Fruit fly (Drosophila melanogaster): ENCODE data around the gene CG33635.

The CG33635 gene

DNA sequence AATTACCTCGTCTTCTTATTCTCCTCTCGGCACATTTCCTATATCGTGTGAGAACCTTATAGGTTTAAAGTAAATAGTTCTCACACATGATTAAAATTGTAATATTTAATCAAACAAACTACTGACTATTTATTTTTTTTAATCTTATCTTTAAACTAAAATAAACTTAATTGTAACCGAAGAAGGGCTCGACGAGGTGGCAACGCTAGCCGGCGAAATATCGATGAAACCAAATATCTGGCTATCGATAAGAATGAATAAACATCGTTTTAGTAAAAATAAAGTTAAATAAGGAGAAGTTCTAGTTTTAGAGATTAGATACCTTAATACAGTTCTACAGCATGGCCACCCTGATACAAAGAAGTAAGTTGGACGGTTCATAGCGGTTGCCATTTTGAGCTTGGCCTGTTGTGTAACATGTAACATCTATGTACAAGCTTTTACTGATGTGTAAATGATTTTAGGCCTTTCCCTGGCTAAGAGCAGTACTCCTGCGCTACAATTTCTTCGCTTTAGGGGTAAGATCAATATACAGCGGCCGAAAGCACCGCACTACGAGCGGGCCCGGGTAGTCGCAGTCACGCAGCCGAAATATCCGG lies 45.2 kb upstream of the CG33635 start, which contains the start of gene mRpL10 (continued):
- peak; percentile 62 for TF ChIP-seq tna (GFP tag; IDR thresholded peaks at IDR 0.05; ENCODE audit: partially characterized antibody)
- peak; percentile 45; the same call in 1 of the 2 replicates for TF ChIP-seq slbo (GFP tag; IDR thresholded peaks at IDR 0.05)
- peak; percentile 29 for TF ChIP-seq slou (GFP tag; optimal IDR thresholded peaks at IDR 0.05)
- no peak for TF ChIP-seq cg (GFP tag; optimal IDR thresholded peaks at IDR 0.05)
- TF ChIP-seq so (GFP tag; IDR thresholded peaks at IDR 0.05) = no peak
- peak; percentile 35 for TF ChIP-seq BtbVII (GFP tag; optimal IDR thresholded peaks at IDR 0.05)
- peak; percentile 81 for TF ChIP-seq stwl (tag; optimal IDR thresholded peaks at IDR 0.05)
- peak; percentile 82 for TF ChIP-seq vnd (GFP tag; IDR thresholded peaks at IDR 0.05; ENCODE audit: partially characterized antibody)
- peak; percentile 39 for TF ChIP-seq CG18262 (tag; optimal IDR thresholded peaks at IDR 0.05)
- TF ChIP-seq lab (GFP tag; optimal IDR thresholded peaks at IDR 0.05) = no peak
- peak; percentile 91 for TF ChIP-seq bbx (GFP tag; IDR thresholded peaks at IDR 0.05; ENCODE audit: partially characterized antibody)
- peak; percentile 51 for TF ChIP-seq CG30403 (GFP tag; optimal IDR thresholded peaks at IDR 0.05)
- peak; percentile 85 for TF ChIP-seq zen2 (GFP tag; IDR thresholded peaks at IDR 0.05; ENCODE audit: partially characterized antibody)
- peak; percentile 87 for TF ChIP-seq CG14860 (GFP tag; IDR thresholded peaks at IDR 0.05; ENCODE audit: partially characterized antibody)
- TF ChIP-seq CG17829 (tag; optimal IDR thresholded peaks at IDR 0.05) = peak; percentile 48
- TF ChIP-seq Dref (GFP tag; IDR thresholded peaks at IDR 0.05) = peak; percentile 86
- TF ChIP-seq CG2712 (tag; optimal IDR thresholded peaks at IDR 0.05) = peak; percentile 63
- peak; percentile 68 for TF ChIP-seq CG2116 (GFP tag; optimal IDR thresholded peaks at IDR 0.05)
- TF ChIP-seq lbe (GFP tag; optimal IDR thresholded peaks at IDR 0.05) = peak; percentile 74
- no peak for TF ChIP-seq CG6175 (GFP tag; IDR thresholded peaks at IDR 0.05)
- peak; percentile 4 for TF ChIP-seq CG7987 (GFP tag; optimal IDR thresholded peaks at IDR 0.05)
- TF ChIP-seq sna (GFP tag; IDR thresholded peaks at IDR 0.05; ENCODE audit: partially characterized antibody) = peak; percentile 77
- TF ChIP-seq CG11695 (GFP tag; IDR thresholded peaks at IDR 0.05) = no peak
- TF ChIP-seq CG16813 (GFP tag; IDR thresholded peaks at IDR 0.05; ENCODE audit: partially characterized antibody) = peak; percentile 87
- TF ChIP-seq CG3847 (GFP tag; IDR thresholded peaks at IDR 0.05) = peak; percentile 53
- TF ChIP-seq CG34376 (GFP tag; optimal IDR thresholded peaks at IDR 0.05) = peak; percentile 19
- TF ChIP-seq B-H2 (GFP tag; optimal IDR thresholded peaks at IDR 0.05) = peak; percentile 56
- peak; percentile 90 for TF ChIP-seq Dll (GFP tag; IDR thresholded peaks at IDR 0.05; ENCODE audit: partially characterized antibody)
- TF ChIP-seq CG3995 (GFP tag; optimal IDR thresholded peaks at IDR 0.05) = peak; percentile 32
- no peak for TF ChIP-seq gro (GFP tag; optimal IDR thresholded peaks at IDR 0.05)
- peak; percentile 54 for TF ChIP-seq CG14710 (tag; optimal IDR thresholded peaks at IDR 0.05)
- TF ChIP-seq Ravus (GFP tag; IDR thresholded peaks at IDR 0.05) = no peak
- TF ChIP-seq ato (GFP tag; IDR thresholded peaks at IDR 0.05; ENCODE audit: partially characterized antibody) = peak; percentile 88
- peak; percentile 37 for TF ChIP-seq CG8924 (tag; optimal IDR thresholded peaks at IDR 0.05)
- 0 out of 2 replicates have a peak, but pooled peaks have one; percentile 11 for TF ChIP-seq Atf6 (GFP tag; IDR thresholded peaks at IDR 0.05)
- peak; percentile 24 for TF ChIP-seq maf-S (GFP tag; optimal IDR thresholded peaks at IDR 0.05)
- peak; percentile 86 for TF ChIP-seq HLH4C (GFP tag; IDR thresholded peaks at IDR 0.05; ENCODE audit: partially characterized antibody)
- peak; percentile 76 for TF ChIP-seq corto (GFP tag; optimal IDR thresholded peaks at IDR 0.05)
- TF ChIP-seq pho (GFP tag; optimal IDR thresholded peaks at IDR 0.05) = peak; percentile 45
- peak; percentile 43 for TF ChIP-seq Fer1 (GFP tag; optimal IDR thresholded peaks at IDR 0.05)
- no peak for TF ChIP-seq CG12942 (GFP tag; optimal IDR thresholded peaks at IDR 0.05)
- peak; percentile 64 for TF ChIP-seq row (GFP tag; IDR thresholded peaks at IDR 0.05)
- peak; percentile 37; the same call in 1 of the 2 replicates for TF ChIP-seq E2f2 (GFP tag; IDR thresholded peaks at IDR 0.05)
- no peak for TF ChIP-seq Trl (optimal IDR thresholded peaks at IDR 0.05)
- no peak for TF ChIP-seq Trl (GFP tag; optimal IDR thresholded peaks at IDR 0.05)
- TF ChIP-seq chn (GFP tag; optimal IDR thresholded peaks at IDR 0.05) = peak; percentile 26
- TF ChIP-seq Myb (GFP tag; optimal IDR thresholded peaks at IDR 0.05) = peak; percentile 37
- TF ChIP-seq phol (tag; optimal IDR thresholded peaks at IDR 0.05) = peak; percentile 47
- TF ChIP-seq nerfin-1 (tag; optimal IDR thresholded peaks at IDR 0.05) = peak; percentile 20
